Fruit fly (Drosophila melanogaster): ENCODE measurements around the gene CG44194.

- TF ChIP-seq Blimp-1 (GFP tag; optimal IDR thresholded peaks at IDR 0.05) = no peak
- TF ChIP-seq CG6854 (GFP tag; optimal IDR thresholded peaks at IDR 0.05) = no peak
- TF ChIP-seq CG6808 (GFP tag; optimal IDR thresholded peaks at IDR 0.05) = no peak
- TF ChIP-seq Sox102F (GFP tag; optimal IDR thresholded peaks at IDR 0.05) = no peak
- TF ChIP-seq CG15336 (GFP tag; IDR thresholded peaks at IDR 0.05) = no peak
- TF ChIP-seq Ets21C (GFP tag; optimal IDR thresholded peaks at IDR 0.05) = no peak
- no peak for TF ChIP-seq Smox (GFP tag; optimal IDR thresholded peaks at IDR 0.05)
- TF ChIP-seq pdm3 (GFP tag; optimal IDR thresholded peaks at IDR 0.05) = no peak
Measured at dm6 chr3R:12967612-12968011, 29.9 kb downstream of the CG44194 start, which contains the start of the genes CG14384 and grsm.

Data from whole organism, prepupa.